Worm (Caenorhabditis elegans): ENCODE data around the gene C08F11.17.

DNA sequence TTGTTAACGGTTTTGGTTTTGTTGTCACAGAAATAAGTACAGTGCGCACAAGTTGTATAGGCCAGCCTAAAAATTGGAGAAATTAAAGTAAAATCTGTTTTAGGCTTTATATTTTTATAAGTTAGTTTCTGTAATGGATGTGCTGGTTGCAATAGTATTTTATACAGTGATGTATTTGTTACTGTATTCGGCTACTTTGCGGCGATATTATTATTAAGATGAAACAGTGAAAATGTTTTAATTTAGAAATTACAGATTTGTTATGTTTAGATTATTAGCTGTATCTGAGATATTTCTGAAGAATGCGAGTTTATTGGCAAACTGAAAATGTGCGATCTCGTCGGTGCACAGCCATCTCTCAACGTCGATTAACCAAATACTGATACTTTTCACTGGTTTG, 2.6 kb downstream of the C08F11.17 start, which contains the start of gene ule-4:
- TF ChIP-seq pha-4 (tag; optimal IDR thresholded peaks at IDR 0.05) (no peak), tbx-9 (tag; optimal IDR thresholded peaks at IDR 0.05; ENCODE audit: borderline replicate concordance) (no peak), zfh-2 (GFP tag; conservative IDR thresholded peaks at IDR 0.05) (no peak), efl-1 (GFP tag; optimal IDR thresholded peaks at IDR 0.05) (no peak), attf-6 (GFP tag; IDR thresholded peaks at IDR 0.05) (no peak), ama-1 (optimal IDR thresholded peaks at IDR 0.05) (no peak), ama-1 (GFP tag; optimal IDR thresholded peaks at IDR 0.05) (no peak), ets-4 (GFP tag; optimal IDR thresholded peaks at IDR 0.05) (no peak), F39B2.1 (GFP tag; IDR thresholded peaks at IDR 0.05) (no peak)

All from whole organism, young adult.